Worm (Caenorhabditis elegans) whole organism, L1 larva: ENCODE data around the gene C03A3.9.

Experiments used
- C04F5.9 ChIP-seq: sonication (generic microtip); optimal IDR thresholded peaks from 2 replicates; lab custom pipeline; 2016; ENCODE audit warnings: missing genetic modification characterization, missing compliant biosample characterization
- F16B12.6 ChIP-seq: fragments of 150-350 bp; optimal IDR thresholded peaks from 2 replicates; lab custom pipeline; 2014; ENCODE audit warnings: missing biosample characterization, missing genetic modification characterization
- aha-1 ChIP-seq: fragments of 150-350 bp; optimal IDR thresholded peaks from 2 replicates; lab custom pipeline; 2014; ENCODE audit warnings: missing biosample characterization, missing genetic modification characterization
- aly-2 ChIP-seq: fragments of 150-350 bp; optimal IDR thresholded peaks from 2 replicates; lab custom pipeline; 2014; ENCODE audit warnings: missing biosample characterization, missing genetic modification characterization
- ceh-63 ChIP-seq: fragments of 200-800 bp; sonication (Bioruptor generic); optimal IDR thresholded peaks from 2 replicates; lab custom pipeline; 2018; ENCODE audit warnings: mild to moderate bottlenecking, missing genetic modification characterization, missing compliant biosample characterization
- ceh-8 ChIP-seq: fragments of 200-800 bp; sonication (Bioruptor generic); optimal IDR thresholded peaks from 2 replicates; lab custom pipeline; 2018; ENCODE audit warnings: mild to moderate bottlenecking, missing genetic modification characterization, moderate library complexity, missing compliant biosample characterization
- ceh-82 ChIP-seq, 3 experiments: fragments of 150-350 bp in 1 of 3; sonication (generic microtip) in 2 of 3; optimal IDR thresholded peaks; 2 replicates each; lab custom pipeline; 2014 to 2017; ENCODE audit warnings: missing biosample characterization in 3 of 3, missing genetic modification characterization in 3 of 3
- ces-1 ChIP-seq: fragments of 150-350 bp; optimal IDR thresholded peaks from 2 replicates; lab custom pipeline; 2014; ENCODE audit warnings: missing biosample characterization, missing genetic modification reagents, missing genetic modification characterization
- efl-1 ChIP-seq, 4 experiments: fragments of 150-350 bp; optimal IDR thresholded peaks in 3 of 4; peaks in 1 of 4; 1 replicate in 1 of 4; 2 replicates in 3 of 4; lab custom pipeline; 2014; ENCODE audit warnings: missing biosample characterization in 2 of 4, missing genetic modification characterization in 2 of 4, missing genetic modification reagents in 2 of 4
- efl-3 ChIP-seq: fragments of 200-800 bp; sonication (Bioruptor generic); optimal IDR thresholded peaks from 2 replicates; lab custom pipeline; 2018; ENCODE audit warnings: mild to moderate bottlenecking, missing genetic modification characterization, missing compliant biosample characterization
- egl-13 ChIP-seq: sonication (generic microtip); optimal IDR thresholded peaks from 2 replicates; lab custom pipeline; 2016; ENCODE audit warnings: missing genotype, missing genetic modification reagents, missing genetic modification characterization, missing compliant biosample characterization
- elt-2 ChIP-seq: sonication (generic microtip); optimal IDR thresholded peaks from 2 replicates; lab custom pipeline; 2016; ENCODE audit warnings: missing genetic modification characterization, mild to moderate bottlenecking, inconsistent platforms, missing compliant biosample characterization, missing genetic modification reagents
- elt-3 ChIP-seq, 6 experiments: fragments of 150-350 bp in 1 of 6; sonication (generic microtip); optimal IDR thresholded peaks; 2 replicates each; lab custom pipeline; 2017 to 2018; ENCODE audit warnings: missing biosample characterization in 6 of 6, missing genetic modification characterization in 6 of 6, inconsistent platforms in 1 of 6
- ets-5 ChIP-seq: fragments of 200-800 bp; sonication (Bioruptor generic); IDR thresholded peaks from 2 replicates; pipeline ENCODE4 v1.3.6; 2022; ENCODE audit warnings: missing genetic modification characterization, missing compliant biosample characterization
- fkh-10 ChIP-seq: sonication (generic microtip); optimal IDR thresholded peaks from 2 replicates; lab custom pipeline; 2017; ENCODE audit warnings: missing biosample characterization, missing genetic modification reagents, missing genetic modification characterization
- fkh-8 ChIP-seq: sonication (generic microtip); optimal IDR thresholded peaks from 2 replicates; lab custom pipeline; 2016; ENCODE audit warnings: mild to moderate bottlenecking, missing genetic modification characterization, missing compliant biosample characterization
- fos-1 ChIP-seq: fragments of 150-350 bp; optimal IDR thresholded peaks from 2 replicates; lab custom pipeline; 2014; ENCODE audit warnings: missing biosample characterization, missing genetic modification characterization
- hlh-4 ChIP-seq: sonication (generic microtip); optimal IDR thresholded peaks from 2 replicates; lab custom pipeline; 2016; ENCODE audit warnings: mild to moderate bottlenecking, missing genetic modification characterization, missing compliant biosample characterization
- hpl-2 ChIP-seq: fragments of 150-350 bp; optimal IDR thresholded peaks from 2 replicates; lab custom pipeline; 2014; ENCODE audit warnings: missing biosample characterization, missing genetic modification reagents, missing genetic modification characterization
- irx-1 ChIP-seq: sonication (generic microtip); optimal IDR thresholded peaks from 2 replicates; lab custom pipeline; 2016; ENCODE audit warnings: missing genetic modification characterization, missing compliant biosample characterization
- jun-1 ChIP-seq: fragments of 150-350 bp; optimal IDR thresholded peaks from 2 replicates; lab custom pipeline; 2014; ENCODE audit warnings: missing biosample characterization, missing genetic modification reagents, missing genetic modification characterization
- lin-13 ChIP-seq: fragments of 150-350 bp; optimal IDR thresholded peaks from 2 replicates; lab custom pipeline; 2014; ENCODE audit warnings: missing biosample characterization, missing genetic modification reagents, missing genetic modification characterization
- lin-15B ChIP-seq: fragments of 150-350 bp; sonication (generic microtip); optimal IDR thresholded peaks from 3 replicates; lab custom pipeline; 2014; ENCODE audit warnings: missing biosample characterization, missing genetic modification characterization
- lin-39 ChIP-seq: fragments of 150-350 bp; optimal IDR thresholded peaks from 2 replicates; lab custom pipeline; 2014; ENCODE audit warnings: missing biosample characterization, missing genetic modification reagents, missing genetic modification characterization
- lsy-2 ChIP-seq, 2 experiments: fragments of 150-350 bp; optimal IDR thresholded peaks; 2 replicates each; lab custom pipeline; 2014; ENCODE audit warnings: missing biosample characterization in 2 of 2, missing genetic modification characterization in 2 of 2
- mab-9 ChIP-seq: fragments of 200-800 bp; sonication (Bioruptor generic); IDR thresholded peaks from 2 replicates; pipeline ENCODE4 v1.3.6; 2022; ENCODE audit warnings: missing genetic modification reagents, missing genetic modification characterization, missing compliant biosample characterization
- mdl-1 ChIP-seq, 2 experiments: fragments of 150-350 bp; optimal IDR thresholded peaks; 2 replicates each; lab custom pipeline; 2014 to 2017; ENCODE audit warnings: missing biosample characterization in 2 of 2, missing genetic modification characterization in 2 of 2, inconsistent platforms in 1 of 2
- mef-2 ChIP-seq: fragments of 150-350 bp; optimal IDR thresholded peaks from 2 replicates; lab custom pipeline; 2014; ENCODE audit warnings: missing biosample characterization, missing genetic modification characterization
- mep-1 ChIP-seq: fragments of 150-350 bp; optimal IDR thresholded peaks from 2 replicates; lab custom pipeline; 2014; ENCODE audit warnings: missing biosample characterization, missing genetic modification characterization
- nhr-12 ChIP-seq: sonication (generic microtip); optimal IDR thresholded peaks from 2 replicates; lab custom pipeline; 2017; ENCODE audit warnings: missing biosample characterization, missing genetic modification characterization
- nhr-47 ChIP-seq: sonication (generic microtip); optimal IDR thresholded peaks from 2 replicates; lab custom pipeline; 2016; ENCODE audit warnings: mild to moderate bottlenecking, missing genetic modification characterization, moderate library complexity, missing compliant biosample characterization
- nhr-71 ChIP-seq: sonication (generic microtip); optimal IDR thresholded peaks from 2 replicates; lab custom pipeline; 2016; ENCODE audit warnings: mild to moderate bottlenecking, missing genetic modification characterization, moderate library complexity, missing compliant biosample characterization
- nhr-77 ChIP-seq: fragments of 150-350 bp; optimal IDR thresholded peaks from 2 replicates; lab custom pipeline; 2014; ENCODE audit warnings: missing biosample characterization, missing genetic modification characterization
- nhr-85 ChIP-seq: sonication (generic microtip); peaks from one replicate; lab custom pipeline; 2016; ENCODE audit warnings: missing genetic modification characterization, inconsistent platforms, missing compliant biosample characterization
- pag-3 ChIP-seq: sonication (generic microtip); optimal IDR thresholded peaks from 2 replicates; lab custom pipeline; 2017; ENCODE audit warnings: missing genetic modification characterization, mild to moderate bottlenecking, missing compliant biosample characterization, antibody characterized with exemption, borderline replicate concordance; ENCODE audit not compliant: insufficient read depth
- pax-3 ChIP-seq: fragments of 200-800 bp; sonication (Bioruptor generic); optimal IDR thresholded peaks from 2 replicates; lab custom pipeline; 2018; ENCODE audit warnings: mild to moderate bottlenecking, missing genetic modification characterization, moderate library complexity, missing compliant biosample characterization
- sox-4 ChIP-seq: sonication (generic microtip); optimal IDR thresholded peaks from 2 replicates; lab custom pipeline; 2016; ENCODE audit warnings: missing genetic modification characterization, missing compliant biosample characterization
- sptf-1 ChIP-seq: fragments of 150-350 bp; optimal IDR thresholded peaks from 2 replicates; lab custom pipeline; 2014; ENCODE audit warnings: missing biosample characterization, missing genetic modification characterization
- tlp-1 ChIP-seq: fragments of 150-350 bp; optimal IDR thresholded peaks from 2 replicates; lab custom pipeline; 2014; ENCODE audit warnings: missing biosample characterization, missing genetic modification characterization
- unc-98 ChIP-seq: fragments of 200-800 bp; sonication (Bioruptor generic); IDR thresholded peaks from 2 replicates; pipeline ENCODE4 v1.3.6; 2022; ENCODE audit warnings: missing genetic modification characterization, missing compliant biosample characterization
- zag-1 ChIP-seq: fragments of 150-350 bp; optimal IDR thresholded peaks from 2 replicates; lab custom pipeline; 2014; ENCODE audit warnings: missing biosample characterization, missing genetic modification characterization
- ztf-11 ChIP-seq, 2 experiments: sonication (generic microtip); optimal IDR thresholded peaks; 2 replicates each; lab custom pipeline; 2016 to 2017; ENCODE audit warnings: missing genetic modification characterization in 2 of 2, missing biosample characterization in 1 of 2, missing compliant biosample characterization in 1 of 2

Gene C03A3.9

ce11 chrX:11299642-11300307 lies 33.0 kb downstream of the C03A3.9 start, which contains the start of the genes snrp-40.1 and F08G12.3 (continued):
- TF ChIP-seq aha-1 (tag; lab: Kevin White, UChicago) (no peak), lin-15B (tag; lab: Kevin White, UChicago) (peak; percentile 52), ets-5 (GFP tag; lab: Robert Waterston, UW) (no peak), fkh-8 (tag; lab: Kevin White, UChicago) (peak; percentile 93), ztf-11 (tag; optimal IDR thresholded peaks at IDR 0.05; lab: Kevin White, UChicago) (peak in 1 of 2 experiments; percentile 60), fkh-10 (GFP tag; lab: Kevin White, UChicago) (peak; percentile 59), jun-1 (tag; lab: Kevin White, UChicago) (peak; percentile 65), hpl-2 (GFP tag; lab: Kevin White, UChicago) (no peak), lin-39 (tag; lab: Kevin White, UChicago) (no peak), pag-3 (tag; lab: Kevin White, UChicago) (peak; percentile 83), nhr-71 (tag; lab: Kevin White, UChicago) (peak; percentile 87), nhr-47 (peak; percentile 76), ceh-82 (tag; optimal IDR thresholded peaks at IDR 0.05; lab: Kevin White, UChicago) (peak; percentile 28 to 90 (median 56)), sptf-1 (tag; lab: Kevin White, UChicago) (no peak), tlp-1 (no peak), elt-3 (tag; optimal IDR thresholded peaks at IDR 0.05; lab: Kevin White, UChicago) (peak in 1 of 6 experiments; percentile 24), egl-13 (peak; percentile 67), mef-2 (no peak), mep-1 (peak; percentile 87), efl-1 (optimal IDR thresholded peaks at IDR 0.05; lab: Kevin White, UChicago) (peak; percentile 53 to 69), efl-1 (GFP tag; optimal IDR thresholded peaks at IDR 0.05 in 1 of 2; lab: Kevin White, UChicago) (peak; percentile 28 to 91), mab-9 (GFP tag; lab: Robert Waterston, UW) (no peak), fos-1 (peak; percentile 48), zag-1 (tag; lab: Kevin White, UChicago) (no peak), efl-3 (GFP tag; lab: Kevin White, UChicago) (no peak), unc-98 (GFP tag; lab: Robert Waterston, UW) (no peak), sox-4 (tag; lab: Kevin White, UChicago) (peak; percentile 10), C04F5.9 (tag; lab: Kevin White, UChicago) (no peak), lin-13 (GFP tag; lab: Kevin White, UChicago) (peak; percentile 75), nhr-12 (no peak), nhr-85 (tag; lab: Kevin White, UChicago) (peak; percentile 38), aly-2 (tag; lab: Kevin White, UChicago) (no peak), hlh-4 (no peak), pax-3 (tag; lab: Kevin White, UChicago) (peak; percentile 29), elt-2 (tag; lab: Kevin White, UChicago) (peak; percentile 34), nhr-77 (tag; lab: Kevin White, UChicago) (peak; percentile 74), F16B12.6 (tag; lab: Kevin White, UChicago) (peak; percentile 43), mdl-1 (tag; optimal IDR thresholded peaks at IDR 0.05; lab: Kevin White, UChicago) (peak in 1 of 2 experiments; percentile 86), ceh-63 (GFP tag; lab: Kevin White, UChicago) (no peak), irx-1 (tag; lab: Kevin White, UChicago) (no peak), ceh-8 (peak; percentile 42), ces-1 (GFP tag; lab: Kevin White, UChicago) (no peak), lsy-2 (tag; optimal IDR thresholded peaks at IDR 0.05; lab: Kevin White, UChicago) (peak; percentile 46 to 84)
